Fruit fly (Drosophila melanogaster): Measurements from ENCODE around the gene CG6138.

- TF ChIP-seq CG1620 (GFP tag; optimal IDR thresholded peaks at IDR 0.05) (no peak), Clk (GFP tag; optimal IDR thresholded peaks at IDR 0.05) (no peak)
Measured at dm6 chr2L:10613104-10613503, 46.0 kb downstream of the CG6138 start.

All from whole organism, adult.